Fruit fly (Drosophila melanogaster) whole organism, embryonic: ENCODE results near the gene mat.

Experiments
- CG10543 ChIP-seq: fragments of 200-800 bp; sonication (Bioruptor generic); optimal IDR thresholded peaks from 3 replicates; lab custom pipeline; 2017; ENCODE audit warnings: missing biosample characterization, mild to moderate bottlenecking, missing genetic modification characterization, moderate library complexity
- CG11456 ChIP-seq: fragments of 200-800 bp; sonication (Bioruptor generic); IDR thresholded peaks from 3 replicates; pipeline ENCODE4 v1.3.6; 2022; ENCODE audit warnings: missing biosample characterization, missing genetic modification characterization
- CG14667 ChIP-seq: fragments of 200-800 bp; sonication (Bioruptor generic); IDR thresholded peaks from 2 replicates; pipeline ENCODE4 v1.3.6; 2022; ENCODE audit warnings: missing biosample characterization, missing genetic modification characterization
- CG15269 ChIP-seq: fragments of 200-800 bp; sonication (Bioruptor generic); optimal IDR thresholded peaks from 2 replicates; lab custom pipeline; 2018; ENCODE audit warnings: missing biosample characterization, mild to moderate bottlenecking, missing genetic modification characterization, moderate library complexity
- CG16813 ChIP-seq: fragments of 200-800 bp; sonication (Bioruptor generic); IDR thresholded peaks from 3 replicates; pipeline ENCODE4 v1.3.6; 2022; ENCODE audit warnings: missing biosample characterization, missing genetic modification characterization; ENCODE audit not compliant: partially characterized antibody
- CG17829 ChIP-seq: fragments of 200-800 bp; optimal IDR thresholded peaks from 2 replicates; lab custom pipeline; 2019; ENCODE audit warnings: missing biosample characterization, mild to moderate bottlenecking, missing genetic modification characterization, moderate library complexity
- CG1832 ChIP-seq: fragments of 200-800 bp; sonication (Bioruptor generic); optimal IDR thresholded peaks from 2 replicates; lab custom pipeline; 2017; ENCODE audit warnings: missing biosample characterization, mild to moderate bottlenecking, missing genetic modification characterization, inconsistent platforms
- CG2202 ChIP-seq: fragments of 200-800 bp; sonication (Bioruptor generic); optimal IDR thresholded peaks from 2 replicates; lab custom pipeline; 2018; ENCODE audit warnings: missing biosample characterization, mild to moderate bottlenecking, missing genetic modification characterization
- CG33213 ChIP-seq: fragments of 200-800 bp; sonication (Bioruptor generic); optimal IDR thresholded peaks from 3 replicates; lab custom pipeline; 2016; ENCODE audit warnings: missing biosample characterization, missing genetic modification characterization
- CG34422 ChIP-seq: fragments of 200-800 bp; sonication (Bioruptor generic); IDR thresholded peaks from 3 replicates; pipeline ENCODE4 v1.3.6; 2022; ENCODE audit warnings: missing biosample characterization, missing genetic modification characterization
- CG3726 ChIP-seq: fragments of 200-800 bp; sonication (Bioruptor generic); IDR thresholded peaks from 3 replicates; pipeline ENCODE4, ENCODE4 v1.3.6; 2022; ENCODE audit warnings: missing biosample characterization, missing genetic modification characterization
- CG4328 ChIP-seq: fragments of 200-800 bp; sonication (Bioruptor generic); optimal IDR thresholded peaks from 3 replicates; lab custom pipeline; 2017; ENCODE audit warnings: missing biosample characterization, missing genetic modification reagents, missing genetic modification characterization
- CG4730 ChIP-seq: fragments of 200-800 bp; sonication (Bioruptor generic); IDR thresholded peaks from 2 replicates; pipeline ENCODE4 v1.3.6; 2022; ENCODE audit warnings: missing biosample characterization, missing genetic modification characterization
- CG6791 ChIP-seq: fragments of 200-800 bp; sonication (Bioruptor generic); IDR thresholded peaks from 3 replicates; pipeline ENCODE4 v1.3.6; 2022; ENCODE audit warnings: missing biosample characterization, missing genetic modification characterization; ENCODE audit not compliant: partially characterized antibody
- CG7839 ChIP-seq: fragments of 200-800 bp; sonication (Bioruptor generic); optimal IDR thresholded peaks from 3 replicates; lab custom pipeline; 2018; ENCODE audit warnings: missing biosample characterization, mild to moderate bottlenecking, missing genetic modification characterization, moderate library complexity
- CG8388 ChIP-seq: fragments of 200-800 bp; sonication (Bioruptor generic); optimal IDR thresholded peaks from 2 replicates; lab custom pipeline; 2019; ENCODE audit warnings: missing biosample characterization, mild to moderate bottlenecking, missing genetic modification characterization, moderate library complexity
- CHES-1-like ChIP-seq: fragments of 200-800 bp; sonication (Bioruptor generic); optimal IDR thresholded peaks from 2 replicates; lab custom pipeline; 2016; ENCODE audit warnings: missing biosample characterization, missing genetic modification characterization
- CoRest ChIP-seq: fragments of 200-800 bp; sonication (Bioruptor generic); optimal IDR thresholded peaks from 3 replicates; lab custom pipeline; 2018; ENCODE audit warnings: missing biosample characterization, mild to moderate bottlenecking, missing genetic modification characterization, moderate library complexity
- H15 ChIP-seq: fragments of 200-800 bp; sonication (Bioruptor generic); IDR thresholded peaks from 3 replicates; pipeline ENCODE4 v1.3.6; 2022; ENCODE audit warnings: missing biosample characterization, missing genetic modification characterization
- HLH3B ChIP-seq: fragments of 200-800 bp; sonication (Bioruptor generic); IDR thresholded peaks from 2 replicates; pipeline ENCODE4 v1.3.6; 2022; ENCODE audit warnings: missing biosample characterization, missing genetic modification characterization
- Hr78 ChIP-seq, 2 experiments: fragments of 200-800 bp in 1 of 2; fragments of >200 bp in 1 of 2; sonication (Bioruptor generic) in 1 of 2; optimal IDR thresholded peaks; 2 replicates each; lab custom pipeline; 2017 to 2019; ENCODE audit warnings: missing biosample characterization in 2 of 2, missing genetic modification characterization in 2 of 2, mild to moderate bottlenecking in 1 of 2, moderate library complexity in 1 of 2
- Jarid2 ChIP-seq: fragments of 200-800 bp; sonication (Bioruptor generic); optimal IDR thresholded peaks from 3 replicates; lab custom pipeline; 2017; ENCODE audit warnings: mild to moderate bottlenecking, missing biosample characterization, missing genetic modification reagents, missing genetic modification characterization
- Neu2 ChIP-seq: fragments of 200-800 bp; sonication (Bioruptor generic); optimal IDR thresholded peaks from 3 replicates; lab custom pipeline; 2016; ENCODE audit warnings: missing biosample characterization, missing genetic modification characterization, borderline replicate concordance
- Six4 ChIP-seq: fragments of 200-800 bp; sonication (Bioruptor generic); optimal IDR thresholded peaks from 2 replicates; lab custom pipeline; 2016; ENCODE audit warnings: missing biosample characterization, missing genetic modification characterization
- Sox102F ChIP-seq: fragments of 200-800 bp; sonication (Bioruptor generic); optimal IDR thresholded peaks from 2 replicates; lab custom pipeline; 2018; ENCODE audit warnings: missing biosample characterization, mild to moderate bottlenecking, missing genetic modification characterization, moderate library complexity
- dan ChIP-seq: fragments of 200-800 bp; sonication (Bioruptor generic); IDR thresholded peaks from 2 replicates; pipeline ENCODE4 v1.3.6; 2022; ENCODE audit warnings: missing biosample characterization, missing genetic modification characterization
- ewg ChIP-seq: fragments of 200-800 bp; sonication (Bioruptor generic); optimal IDR thresholded peaks from 3 replicates; lab custom pipeline; 2017; ENCODE audit warnings: mild to moderate bottlenecking, missing biosample characterization, missing genetic modification reagents, missing genetic modification characterization
- grau ChIP-seq: fragments of 200-800 bp; optimal IDR thresholded peaks from 3 replicates; lab custom pipeline; 2019; ENCODE audit warnings: missing biosample characterization, mild to moderate bottlenecking, missing genetic modification characterization, moderate library complexity
- hbn ChIP-seq: fragments of 200-800 bp; sonication (Bioruptor generic); IDR thresholded peaks from 2 replicates; pipeline ENCODE4 v1.3.6; 2022; ENCODE audit warnings: missing biosample characterization, missing genetic modification characterization; ENCODE audit not compliant: partially characterized antibody
- hkb ChIP-seq, 2 experiments: fragments of 200-800 bp in 1 of 2; fragments of >200 bp in 1 of 2; sonication (Bioruptor generic) in 1 of 2; IDR thresholded peaks in 1 of 2; optimal IDR thresholded peaks in 1 of 2; 2 replicates each; pipeline versions ENCODE4 v1.3.6 to Lab custom; 2017 to 2022; ENCODE audit warnings: missing biosample characterization in 1 of 2, missing genetic modification characterization in 1 of 2
- kay ChIP-seq: fragments of 200-800 bp; sonication (Bioruptor generic); optimal IDR thresholded peaks from 2 replicates; lab custom pipeline; 2016; ENCODE audit warnings: missing biosample characterization, missing genetic modification characterization
- nerfin-1 ChIP-seq: fragments of 200-800 bp; sonication (Bioruptor generic); optimal IDR thresholded peaks from 3 replicates; lab custom pipeline; 2019; ENCODE audit warnings: missing biosample characterization, mild to moderate bottlenecking, missing genetic modification characterization, moderate library complexity
- p53 ChIP-seq: fragments of 200-800 bp; sonication (Bioruptor generic); optimal IDR thresholded peaks from 2 replicates; lab custom pipeline; 2016; ENCODE audit warnings: missing biosample characterization, missing genetic modification characterization
- pnt ChIP-seq: fragments of 200-800 bp; sonication (Bioruptor generic); optimal IDR thresholded peaks from 3 replicates; lab custom pipeline; 2016; ENCODE audit warnings: missing biosample characterization, missing genetic modification characterization
- prd ChIP-seq, 3 experiments: fragments of >200 bp in 2 of 3; fragments of 200-800 bp in 1 of 3; sonication (Bioruptor generic) in 1 of 3; optimal IDR thresholded peaks in 2 of 3; IDR thresholded peaks in 1 of 3; 2 replicates in 2 of 3; 3 replicates in 1 of 3; pipeline versions ENCODE4 v1.3.6 to Lab custom; 2017 to 2022; ENCODE audit warnings: missing biosample characterization in 1 of 3, missing genetic modification characterization in 1 of 3
- row ChIP-seq: fragments of 200-800 bp; sonication (Bioruptor generic); IDR thresholded peaks from 3 replicates; pipeline ENCODE4 v1.3.6; 2022; ENCODE audit warnings: missing biosample characterization, missing genetic modification characterization
- sc ChIP-seq, 3 experiments: fragments of >200 bp in 2 of 3; fragments of 200-800 bp in 1 of 3; sonication (Bioruptor generic) in 1 of 3; optimal IDR thresholded peaks; 2 replicates in 2 of 3; 3 replicates in 1 of 3; lab custom pipeline; 2017; ENCODE audit warnings: mild to moderate bottlenecking in 1 of 3, missing biosample characterization in 1 of 3, missing genetic modification characterization in 1 of 3, missing genetic modification reagents in 1 of 3
- scrt ChIP-seq: fragments of 200-800 bp; sonication (Bioruptor generic); optimal IDR thresholded peaks from 2 replicates; lab custom pipeline; 2018; ENCODE audit warnings: missing biosample characterization, mild to moderate bottlenecking, missing genetic modification characterization, moderate library complexity
- seq ChIP-seq: fragments of 200-800 bp; sonication (Bioruptor generic); IDR thresholded peaks from 2 replicates; pipeline ENCODE4 v1.3.6; 2022; ENCODE audit warnings: missing biosample characterization, missing genetic modification characterization
- sisA ChIP-seq: fragments of 200-800 bp; sonication (Bioruptor generic); IDR thresholded peaks from 2 replicates; pipeline ENCODE4 v1.3.6; 2022; ENCODE audit warnings: missing biosample characterization, missing genetic modification characterization
- tap ChIP-seq: fragments of 200-800 bp; optimal IDR thresholded peaks from 3 replicates; lab custom pipeline; 2019; ENCODE audit warnings: missing biosample characterization, mild to moderate bottlenecking, missing genetic modification characterization, moderate library complexity
- tll ChIP-seq, 2 experiments: fragments of 200-800 bp in 1 of 2; fragments of >200 bp in 1 of 2; sonication (Bioruptor generic) in 1 of 2; optimal IDR thresholded peaks; 2 replicates each; lab custom pipeline; 2017 to 2019; ENCODE audit warnings: missing biosample characterization in 2 of 2, missing genetic modification characterization in 2 of 2, mild to moderate bottlenecking in 1 of 2, moderate library complexity in 1 of 2
- wor ChIP-seq: fragments of 200-800 bp; sonication (Bioruptor generic); IDR thresholded peaks from 2 replicates; pipeline ENCODE4 v1.3.6; 2022; ENCODE audit warnings: missing biosample characterization, missing genetic modification characterization

mat gene

dm6 chr3L:904991-905745, 2.5 kb downstream of the mat start (continued):
- no peak for TF ChIP-seq hbn (GFP tag; lab: Robert Waterston, UW)
- TF ChIP-seq CoRest (tag; lab: Kevin White, UChicago), result peak; percentile 31
- peak; percentile 33 for TF ChIP-seq Sox102F (GFP tag; lab: Kevin White, UChicago)
- peak; percentile 20 for TF ChIP-seq ewg (GFP tag; lab: Kevin White, UChicago)
- TF ChIP-seq tap (tag; lab: Kevin White, UChicago), result peak; percentile 33
- no peak for TF ChIP-seq seq (GFP tag; lab: Robert Waterston, UW)
- TF ChIP-seq Neu2, result no peak
- 0 out of 3 replicates have a peak, but pooled peaks have one; percentile 29 for TF ChIP-seq H15 (GFP tag; lab: Robert Waterston, UW)
- TF ChIP-seq CG15269, result peak; percentile 9
- TF ChIP-seq row (GFP tag; lab: Robert Waterston, UW), result peak; percentile 82
- TF ChIP-seq kay, result no peak
- TF ChIP-seq HLH3B (GFP tag; lab: Robert Waterston, UW), result no peak
- TF ChIP-seq sisA (GFP tag; lab: Robert Waterston, UW), result peak; percentile 33; the same call in 1 of the 2 replicates
- TF ChIP-seq CG2202, result peak; percentile 40
- TF ChIP-seq dan (GFP tag; lab: Robert Waterston, UW), result no peak
- TF ChIP-seq pnt (GFP tag; lab: Kevin White, UChicago), result no peak
- peak; percentile 99 for TF ChIP-seq grau (tag; lab: Kevin White, UChicago)
- no peak for TF ChIP-seq CG1832 (GFP tag; lab: Kevin White, UChicago)
- no peak for TF ChIP-seq prd (optimal IDR thresholded peaks at IDR 0.05; lab: Kevin White, UChicago)
- peak; percentile 76; the same call in 2 of the 3 replicates for TF ChIP-seq prd (GFP tag; IDR thresholded peaks at IDR 0.05; lab: Robert Waterston, UW)
- TF ChIP-seq CG4328 (GFP tag; lab: Kevin White, UChicago), result no peak
- no peak for TF ChIP-seq sc (optimal IDR thresholded peaks at IDR 0.05; lab: Kevin White, UChicago)
- TF ChIP-seq sc (GFP tag; optimal IDR thresholded peaks at IDR 0.05; lab: Kevin White, UChicago), result peak; percentile 5
- TF ChIP-seq tll (GFP tag; optimal IDR thresholded peaks at IDR 0.05; lab: Kevin White, UChicago), result peak in 1 of 2 experiments; percentile 9
- no peak for TF ChIP-seq CG34422 (GFP tag; lab: Robert Waterston, UW)
- TF ChIP-seq p53 (GFP tag; lab: Kevin White, UChicago), result no peak
- peak; percentile 67 for TF ChIP-seq CG17829
- no peak for TF ChIP-seq CG14667 (GFP tag; lab: Robert Waterston, UW)
- no peak for TF ChIP-seq CG33213
- TF ChIP-seq Six4 (GFP tag; lab: Kevin White, UChicago), result no peak
- 0 out of 2 replicates have a peak, but pooled peaks have one; percentile 27 for TF ChIP-seq wor (GFP tag; lab: Robert Waterston, UW)
- no peak for TF ChIP-seq CHES-1-like
- TF ChIP-seq CG11456 (GFP tag; lab: Robert Waterston, UW), result no peak
- TF ChIP-seq Jarid2 (GFP tag; lab: Kevin White, UChicago), result no peak
- TF ChIP-seq CG10543 (GFP tag; lab: Kevin White, UChicago), result no peak
- TF ChIP-seq Hr78 (GFP tag; optimal IDR thresholded peaks at IDR 0.05; lab: Kevin White, UChicago), result no peak
- peak; percentile 62; the same call in 1 of the 3 replicates for TF ChIP-seq CG6791 (GFP tag; lab: Robert Waterston, UW)
- TF ChIP-seq CG7839 (tag; lab: Kevin White, UChicago), result peak; percentile 45
- TF ChIP-seq nerfin-1 (tag; lab: Kevin White, UChicago), result peak; percentile 95
- no peak for TF ChIP-seq CG16813 (GFP tag; lab: Robert Waterston, UW)
- peak; percentile 59 for TF ChIP-seq CG8388
- no peak for TF ChIP-seq hkb (optimal IDR thresholded peaks at IDR 0.05; lab: Kevin White, UChicago)
- TF ChIP-seq hkb (GFP tag; IDR thresholded peaks at IDR 0.05; lab: Robert Waterston, UW), result peak; percentile 47
- no peak for TF ChIP-seq scrt (GFP tag; lab: Kevin White, UChicago)
- TF ChIP-seq CG3726 (GFP tag; lab: Robert Waterston, UW), result no peak
- TF ChIP-seq CG4730 (GFP tag; lab: Robert Waterston, UW), result peak; percentile 46; the same call in 1 of the 2 replicates
